Fruit fly (Drosophila melanogaster) whole organism: ENCODE measurements around the gene lace.

Experiments
- CG8478 ChIP-seq: fragments of >200 bp; optimal IDR thresholded peaks from 2 replicates; lab custom pipeline; 2018; ENCODE audit warnings: inconsistent platforms
- Dll ChIP-seq: fragments of >200 bp; optimal IDR thresholded peaks from 2 replicates; lab custom pipeline; 2017
- EcR ChIP-seq, 2 experiments: fragments of >200 bp; optimal IDR thresholded peaks; 2 replicates each; lab custom pipeline; 2017; ENCODE audit warnings: missing biosample characterization in 2 of 2, missing genetic modification characterization in 2 of 2, missing genetic modification reagents in 2 of 2
- psq ChIP-seq: fragments of >200 bp; optimal IDR thresholded peaks from 2 replicates; lab custom pipeline; 2017

DNA sequence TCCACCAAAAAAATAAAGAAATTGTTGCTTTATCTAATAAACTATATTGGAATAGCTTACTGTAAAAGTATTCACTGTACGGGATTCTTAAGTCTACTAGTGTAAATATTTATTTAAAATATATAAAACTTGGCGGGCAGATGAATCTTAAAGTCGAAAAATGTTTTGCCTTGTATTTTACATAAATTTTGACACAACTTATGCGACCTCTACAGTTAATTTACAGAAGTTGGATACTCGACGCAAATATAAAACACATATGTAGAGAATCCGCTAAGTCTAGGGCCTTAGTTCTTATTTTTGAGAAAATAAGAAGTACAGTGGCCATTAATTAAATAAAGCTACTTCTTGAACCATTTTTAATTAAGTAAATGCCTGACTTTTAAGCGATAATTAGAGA, 5.6 kb downstream of the lace start:
- TF ChIP-seq EcR (GFP tag; optimal IDR thresholded peaks at IDR 0.05; lab: Kevin White, UChicago) (no peak), Dll (no peak), CG8478 (lab: Kevin White, UChicago) (no peak), psq (lab: Kevin White, UChicago) (no peak)
